Fruit fly (Drosophila melanogaster): Measurements from ENCODE around the gene CG11760.

The CG11760 gene

DNA sequence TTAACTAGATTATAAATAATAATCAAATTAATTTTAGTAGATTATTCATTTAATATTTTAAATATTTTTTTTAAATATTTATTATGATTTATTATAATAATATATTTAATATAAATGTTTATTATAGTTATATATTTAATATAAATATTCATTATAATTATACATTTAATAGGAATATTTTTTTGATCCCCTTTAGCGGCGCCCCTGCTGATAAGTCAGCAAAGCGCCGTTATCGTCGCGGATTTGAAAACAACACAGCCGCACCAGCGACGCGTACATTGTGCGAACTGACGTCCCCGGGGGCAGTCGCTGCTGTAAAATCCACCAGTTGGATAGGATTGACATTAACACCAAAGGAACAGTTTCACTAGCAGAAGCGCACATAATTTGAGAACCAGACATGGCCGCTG, 6.3 kb upstream of the CG11760 start, which contains the start of gene CG8112 (continued):
- no peak for TF ChIP-seq crc (GFP tag; optimal IDR thresholded peaks at IDR 0.05)
- TF ChIP-seq CG9727 (GFP tag; optimal IDR thresholded peaks at IDR 0.05): peak; percentile 28
- TF ChIP-seq lola (GFP tag; optimal IDR thresholded peaks at IDR 0.05): peak in 1 of 3 experiments; percentile 2
- no peak for TF ChIP-seq CG10321 (GFP tag; IDR thresholded peaks at IDR 0.05)
- no peak for TF ChIP-seq trh (GFP tag; optimal IDR thresholded peaks at IDR 0.05)
- TF ChIP-seq CG18011 (GFP tag; optimal IDR thresholded peaks at IDR 0.05): no peak
- TF ChIP-seq lab (GFP tag; optimal IDR thresholded peaks at IDR 0.05): peak; percentile 65
- no peak for TF ChIP-seq pho (GFP tag; optimal IDR thresholded peaks at IDR 0.05)
- TF ChIP-seq Hand (GFP tag; optimal IDR thresholded peaks at IDR 0.05): peak; percentile 39
- TF ChIP-seq Ets65A (GFP tag): no peak
- TF ChIP-seq NC2α (GFP tag; optimal IDR thresholded peaks at IDR 0.05): no peak
- no peak for TF ChIP-seq CG3838 (GFP tag; optimal IDR thresholded peaks at IDR 0.05)
- TF ChIP-seq CG2199 (GFP tag; IDR thresholded peaks at IDR 0.05): no peak
- peak; percentile 52 for TF ChIP-seq CG7556 (GFP tag; optimal IDR thresholded peaks at IDR 0.05)
- TF ChIP-seq Bgb (GFP tag; IDR thresholded peaks at IDR 0.05; ENCODE audit: partially characterized antibody): no peak
- no peak for TF ChIP-seq CG7357 (GFP tag; IDR thresholded peaks at IDR 0.05)
- TF ChIP-seq CG16863 (GFP tag; optimal IDR thresholded peaks at IDR 0.05): no peak
- TF ChIP-seq CG16813 (GFP tag; IDR thresholded peaks at IDR 0.05; ENCODE audit: partially characterized antibody): no peak
- TF ChIP-seq slou (GFP tag; optimal IDR thresholded peaks at IDR 0.05): no peak
- no peak for TF ChIP-seq corto (GFP tag; optimal IDR thresholded peaks at IDR 0.05)
- no peak for TF ChIP-seq Dp (GFP tag; optimal IDR thresholded peaks at IDR 0.05)
- no peak for TF ChIP-seq mam (GFP tag; optimal IDR thresholded peaks at IDR 0.05)
- TF ChIP-seq B-H1 (GFP tag; IDR thresholded peaks at IDR 0.05): no peak
- no peak for TF ChIP-seq ems (GFP tag; optimal IDR thresholded peaks at IDR 0.05)
- TF ChIP-seq CG4617 (GFP tag; optimal IDR thresholded peaks at IDR 0.05; ENCODE audit: borderline replicate concordance): no peak
- TF ChIP-seq bigmax (GFP tag; optimal IDR thresholded peaks at IDR 0.05): no peak
- TF ChIP-seq CG18764 (GFP tag; optimal IDR thresholded peaks at IDR 0.05): no peak
- TF ChIP-seq CG2120 (GFP tag; optimal IDR thresholded peaks at IDR 0.05): peak; percentile 17
- TF ChIP-seq CkIIα-i1 (GFP tag; IDR thresholded peaks at IDR 0.05): no peak
- no peak for TF ChIP-seq CG3407 (GFP tag; optimal IDR thresholded peaks at IDR 0.05)
- no peak for TF ChIP-seq tna (GFP tag; IDR thresholded peaks at IDR 0.05; ENCODE audit: partially characterized antibody)
- TF ChIP-seq CG9817 (tag; optimal IDR thresholded peaks at IDR 0.05): no peak
- no peak for TF ChIP-seq sisA (GFP tag; IDR thresholded peaks at IDR 0.05)
- TF ChIP-seq ab (GFP tag; optimal IDR thresholded peaks at IDR 0.05): no peak
- no peak for TF ChIP-seq CG8089 (GFP tag; optimal IDR thresholded peaks at IDR 0.05)
- no peak for TF ChIP-seq H2.0 (GFP tag; IDR thresholded peaks at IDR 0.05)
- no peak for TF ChIP-seq aop (GFP tag; IDR thresholded peaks at IDR 0.05)
- TF ChIP-seq CG2129 (GFP tag; IDR thresholded peaks at IDR 0.05; ENCODE audit: partially characterized antibody): no peak
- no peak for TF ChIP-seq Dll (GFP tag; IDR thresholded peaks at IDR 0.05; ENCODE audit: partially characterized antibody)
- no peak for TF ChIP-seq CG1233 (GFP tag; optimal IDR thresholded peaks at IDR 0.05)
- TF ChIP-seq CG12236 (GFP tag; optimal IDR thresholded peaks at IDR 0.05): no peak
- no peak for TF ChIP-seq stwl (tag; optimal IDR thresholded peaks at IDR 0.05)
- TF ChIP-seq CG6254 (GFP tag; optimal IDR thresholded peaks at IDR 0.05): no peak
- TF ChIP-seq rib (GFP tag; IDR thresholded peaks at IDR 0.05): no peak
- no peak for TF ChIP-seq Hr78 (GFP tag; optimal IDR thresholded peaks at IDR 0.05)
- no peak for TF ChIP-seq MTF-1 (GFP tag; optimal IDR thresholded peaks at IDR 0.05; ENCODE audit: borderline replicate concordance)
- peak; percentile 16 for TF ChIP-seq CG10209 (GFP tag; optimal IDR thresholded peaks at IDR 0.05)
- no peak for TF ChIP-seq CG30403 (GFP tag; optimal IDR thresholded peaks at IDR 0.05)
- no peak for TF ChIP-seq Atf6 (GFP tag; IDR thresholded peaks at IDR 0.05)
- TF ChIP-seq CG6683 (GFP tag; optimal IDR thresholded peaks at IDR 0.05): no peak
- no peak for TF ChIP-seq CG4854 (GFP tag; optimal IDR thresholded peaks at IDR 0.05)
